Worm (Caenorhabditis elegans): ENCODE measurements around the gene F38B7.3.

The F38B7.3 gene

ce11 chrV:11516141-11516591, 32.7 kb upstream of the F38B7.3 start, which contains the start of gene sdz-8:
sdz-8 (minus strand) TSS chrV:11516191.
- TF ChIP-seq tab-1 (GFP tag; IDR thresholded peaks at IDR 0.05): no peak
- TF ChIP-seq klf-2 (GFP tag; conservative IDR thresholded peaks at IDR 0.05): no peak
- TF ChIP-seq ztf-29 (GFP tag; IDR thresholded peaks at IDR 0.05): no peak
- no peak for TF ChIP-seq ref-1 (GFP tag; conservative IDR thresholded peaks at IDR 0.05)
- TF ChIP-seq med-1 (GFP tag; optimal IDR thresholded peaks at IDR 0.05; ENCODE audit: insufficient read depth): no peak
- no peak for TF ChIP-seq cog-1 (tag; optimal IDR thresholded peaks at IDR 0.05)
- no peak for TF ChIP-seq ztf-23 (GFP tag; IDR thresholded peaks at IDR 0.05)
- TF ChIP-seq flt-1 (GFP tag; IDR thresholded peaks at IDR 0.05): no peak
- no peak for TF ChIP-seq T22C8.4 (GFP tag; IDR thresholded peaks at IDR 0.05)

DNA sequence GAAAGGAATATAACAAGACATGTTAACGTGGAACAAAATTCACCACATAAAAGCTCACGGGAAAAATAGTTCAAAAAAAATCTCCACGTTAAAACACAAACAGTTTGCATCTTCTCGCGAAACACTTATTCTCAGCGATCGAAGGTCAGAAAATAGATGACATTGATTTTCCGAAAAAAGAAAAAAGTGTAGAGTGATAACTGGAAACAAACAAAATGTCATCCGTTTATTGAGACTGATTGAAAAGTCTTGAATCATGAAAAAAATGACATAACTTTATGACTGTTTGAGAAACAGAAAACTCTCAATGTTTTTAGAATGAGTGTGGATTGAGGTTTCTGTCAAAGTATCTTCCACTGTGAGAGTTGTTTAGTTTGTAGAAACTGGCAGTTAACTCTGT, 31.1 kb upstream of the F38B7.3 start, which contains the start of gene C55A6.4:
TSS of gene C55A6.4 (minus strand) at position 101 of the 400 bp plus-strand sequence.
- no peak for TF ChIP-seq ztf-23 (GFP tag; IDR thresholded peaks at IDR 0.05)
- TF ChIP-seq flt-1 (GFP tag; IDR thresholded peaks at IDR 0.05): no peak
- no peak for TF ChIP-seq med-1 (GFP tag; optimal IDR thresholded peaks at IDR 0.05; ENCODE audit: insufficient read depth)
- TF ChIP-seq ref-1 (GFP tag; conservative IDR thresholded peaks at IDR 0.05): no peak
- no peak for TF ChIP-seq tab-1 (GFP tag; IDR thresholded peaks at IDR 0.05)
- TF ChIP-seq T22C8.4 (GFP tag; IDR thresholded peaks at IDR 0.05): no peak
- no peak for TF ChIP-seq klf-2 (GFP tag; conservative IDR thresholded peaks at IDR 0.05)

- no peak for TF ChIP-seq tab-1 (GFP tag; IDR thresholded peaks at IDR 0.05)
- TF ChIP-seq flt-1 (GFP tag; IDR thresholded peaks at IDR 0.05): no peak
- no peak for TF ChIP-seq med-1 (GFP tag; optimal IDR thresholded peaks at IDR 0.05; ENCODE audit: insufficient read depth)
- no peak for TF ChIP-seq ref-1 (GFP tag; conservative IDR thresholded peaks at IDR 0.05)
- TF ChIP-seq ztf-23 (GFP tag; IDR thresholded peaks at IDR 0.05): no peak
- TF ChIP-seq cog-1 (tag; optimal IDR thresholded peaks at IDR 0.05): no peak
- TF ChIP-seq T22C8.4 (GFP tag; IDR thresholded peaks at IDR 0.05): no peak
- TF ChIP-seq klf-2 (GFP tag; conservative IDR thresholded peaks at IDR 0.05): no peak
- no peak for TF ChIP-seq ztf-29 (GFP tag; IDR thresholded peaks at IDR 0.05)
These were observed 28.7 kb upstream of the F38B7.3 start, which contains the start of the genes C55A6.11 and C55A6.7 for ce11 chrV:11520215-11520614. C55A6.11 (plus strand) TSS chrV:11520515. C55A6.7 (minus strand) TSS chrV:11520530.

DNA sequence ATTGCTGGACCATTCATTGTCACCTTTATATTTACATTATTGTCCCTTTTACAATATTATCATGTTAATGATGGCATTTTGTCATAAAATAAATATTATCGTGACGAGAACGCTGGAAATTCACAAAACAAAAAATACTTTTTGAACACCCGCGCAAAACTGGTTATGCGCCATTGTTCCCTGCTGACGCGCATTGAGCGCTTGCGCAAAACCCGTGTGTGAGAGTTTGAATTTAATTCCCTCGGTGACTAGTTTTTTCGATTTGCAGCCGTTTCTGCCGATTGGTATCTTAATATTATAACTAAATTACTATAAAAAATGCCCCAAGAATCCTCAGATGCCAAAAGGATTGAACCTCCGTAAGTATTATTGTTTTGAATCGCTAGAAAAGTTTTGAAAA, 27.5 kb upstream of the F38B7.3 start, which contains the start of gene pafo-1:
TSS of gene pafo-1 (plus strand) at position 256 of the 400 bp plus-strand sequence.
- TF ChIP-seq cog-1 (tag; optimal IDR thresholded peaks at IDR 0.05) (peak; percentile 52), ref-1 (GFP tag; conservative IDR thresholded peaks at IDR 0.05) (no peak), flt-1 (GFP tag; IDR thresholded peaks at IDR 0.05) (peak; percentile 67; the same call in 1 of the 2 replicates), ztf-23 (GFP tag; IDR thresholded peaks at IDR 0.05) (peak; percentile 78), T22C8.4 (GFP tag; IDR thresholded peaks at IDR 0.05) (no peak; the same call in 1 of the 2 replicates), ztf-29 (GFP tag; IDR thresholded peaks at IDR 0.05) (no peak), tab-1 (GFP tag; IDR thresholded peaks at IDR 0.05) (peak; percentile 30; the same call in 1 of the 2 replicates), med-1 (GFP tag; optimal IDR thresholded peaks at IDR 0.05; ENCODE audit: insufficient read depth) (peak; percentile 27), klf-2 (GFP tag; conservative IDR thresholded peaks at IDR 0.05) (no peak)

ce11 chrV:11525338-11525737, 23.6 kb upstream of the F38B7.3 start:
- TF ChIP-seq ztf-23 (GFP tag; IDR thresholded peaks at IDR 0.05): no peak
- TF ChIP-seq flt-1 (GFP tag; IDR thresholded peaks at IDR 0.05): no peak
- no peak for TF ChIP-seq med-1 (GFP tag; optimal IDR thresholded peaks at IDR 0.05; ENCODE audit: insufficient read depth)
- TF ChIP-seq ztf-29 (GFP tag; IDR thresholded peaks at IDR 0.05): no peak
- TF ChIP-seq T22C8.4 (GFP tag; IDR thresholded peaks at IDR 0.05): no peak
- no peak for TF ChIP-seq ref-1 (GFP tag; conservative IDR thresholded peaks at IDR 0.05)
- TF ChIP-seq klf-2 (GFP tag; conservative IDR thresholded peaks at IDR 0.05): no peak
- TF ChIP-seq cog-1 (tag; optimal IDR thresholded peaks at IDR 0.05): no peak
- no peak for TF ChIP-seq tab-1 (GFP tag; IDR thresholded peaks at IDR 0.05)

DNA sequence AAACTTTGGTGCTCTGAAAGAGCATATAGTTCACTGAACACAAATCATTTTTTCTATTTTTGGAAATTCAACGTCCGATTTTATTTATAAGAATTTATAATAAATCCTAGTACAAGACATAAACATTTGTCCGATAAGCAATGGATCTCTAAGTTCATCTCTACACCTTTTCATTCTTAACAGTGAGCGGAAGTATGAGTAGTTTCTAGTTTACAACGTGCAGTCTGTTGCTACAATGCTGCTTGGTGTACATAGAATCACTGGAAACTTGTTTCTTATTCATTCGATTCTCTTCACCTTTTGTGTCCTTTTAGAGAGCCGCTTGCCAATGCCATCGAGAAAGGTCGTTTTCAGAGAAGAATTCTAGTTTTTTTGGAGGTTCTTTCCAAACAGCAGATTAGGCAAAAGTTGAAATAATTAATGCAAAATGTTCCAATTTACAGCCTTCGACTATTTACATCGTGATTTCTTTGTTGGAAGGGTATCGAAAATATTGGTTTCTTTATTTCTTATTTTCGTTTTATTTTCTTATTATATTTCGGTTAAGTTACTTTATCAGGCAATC, 21.9 kb upstream of the F38B7.3 start:
- TF ChIP-seq klf-2 (GFP tag; conservative IDR thresholded peaks at IDR 0.05) (no peak), T22C8.4 (GFP tag; IDR thresholded peaks at IDR 0.05) (no peak), flt-1 (GFP tag; IDR thresholded peaks at IDR 0.05) (no peak), ztf-29 (GFP tag; IDR thresholded peaks at IDR 0.05) (no peak), cog-1 (tag; optimal IDR thresholded peaks at IDR 0.05) (no peak), tab-1 (GFP tag; IDR thresholded peaks at IDR 0.05) (no peak), ref-1 (GFP tag; conservative IDR thresholded peaks at IDR 0.05) (no peak), med-1 (GFP tag; optimal IDR thresholded peaks at IDR 0.05; ENCODE audit: insufficient read depth) (no peak), ztf-23 (GFP tag; IDR thresholded peaks at IDR 0.05) (no peak)

DNA sequence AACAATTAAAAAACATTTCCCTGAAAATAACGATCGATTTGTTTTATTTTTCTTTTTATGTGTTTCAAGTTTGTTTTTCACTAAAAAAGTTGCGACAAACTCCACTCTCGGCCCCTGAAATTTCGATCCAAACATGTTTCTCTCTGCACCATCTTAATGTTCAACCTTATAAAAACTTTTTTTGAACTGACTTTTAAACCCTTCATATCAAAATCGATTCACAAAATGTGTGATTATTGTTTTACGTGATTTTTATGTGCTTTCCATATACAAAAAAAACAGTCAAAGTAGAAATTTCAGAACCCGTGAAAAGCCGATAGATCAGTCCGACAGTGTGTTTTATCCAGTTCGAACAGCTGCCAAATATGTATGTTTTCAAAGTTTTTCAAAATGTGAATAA, 21.4 kb upstream of the F38B7.3 start, which contains the start of gene ccch-1:
TSS of gene ccch-1 (plus strand) at position 301 of the 400 bp plus-strand sequence.
- TF ChIP-seq cog-1 (tag; optimal IDR thresholded peaks at IDR 0.05): no peak

ce11 chrV:11528633-11529327, 20.1 kb upstream of the F38B7.3 start:
- TF ChIP-seq cog-1 (tag; optimal IDR thresholded peaks at IDR 0.05) (no peak), flt-1 (GFP tag; IDR thresholded peaks at IDR 0.05) (no peak), ztf-23 (GFP tag; IDR thresholded peaks at IDR 0.05) (no peak), tab-1 (GFP tag; IDR thresholded peaks at IDR 0.05) (no peak), ref-1 (GFP tag; conservative IDR thresholded peaks at IDR 0.05) (no peak), med-1 (GFP tag; optimal IDR thresholded peaks at IDR 0.05; ENCODE audit: insufficient read depth) (no peak), T22C8.4 (GFP tag; IDR thresholded peaks at IDR 0.05) (no peak), klf-2 (GFP tag; conservative IDR thresholded peaks at IDR 0.05) (no peak), ztf-29 (GFP tag; IDR thresholded peaks at IDR 0.05) (no peak)

DNA sequence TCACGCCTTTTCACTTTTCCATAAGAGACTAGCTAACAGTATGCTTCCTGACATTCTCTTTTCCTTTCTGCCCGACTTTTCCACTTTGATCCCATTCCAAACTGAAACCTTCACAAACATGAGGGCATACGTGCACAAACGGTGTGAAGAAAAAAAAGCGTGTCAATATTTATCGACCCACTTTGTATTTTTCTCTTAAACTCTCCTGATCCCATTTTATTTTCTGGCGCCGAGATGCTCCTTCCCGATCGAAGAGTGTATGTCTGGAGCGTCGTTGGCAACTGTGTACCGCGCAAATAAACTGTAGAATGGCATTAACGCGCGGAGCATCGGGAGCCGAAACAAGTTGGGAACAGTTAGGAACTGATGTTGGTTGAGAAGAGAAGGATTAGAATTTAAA, 19.4 kb upstream of the F38B7.3 start:
- TF ChIP-seq T22C8.4 (GFP tag; IDR thresholded peaks at IDR 0.05) (no peak), med-1 (GFP tag; optimal IDR thresholded peaks at IDR 0.05; ENCODE audit: insufficient read depth) (no peak), ztf-29 (GFP tag; IDR thresholded peaks at IDR 0.05) (no peak), cog-1 (tag; optimal IDR thresholded peaks at IDR 0.05) (no peak), ref-1 (GFP tag; conservative IDR thresholded peaks at IDR 0.05) (no peak)
